Worm (Caenorhabditis elegans): Measurements from ENCODE around the gene dpr-1.

dpr-1 gene

DNA sequence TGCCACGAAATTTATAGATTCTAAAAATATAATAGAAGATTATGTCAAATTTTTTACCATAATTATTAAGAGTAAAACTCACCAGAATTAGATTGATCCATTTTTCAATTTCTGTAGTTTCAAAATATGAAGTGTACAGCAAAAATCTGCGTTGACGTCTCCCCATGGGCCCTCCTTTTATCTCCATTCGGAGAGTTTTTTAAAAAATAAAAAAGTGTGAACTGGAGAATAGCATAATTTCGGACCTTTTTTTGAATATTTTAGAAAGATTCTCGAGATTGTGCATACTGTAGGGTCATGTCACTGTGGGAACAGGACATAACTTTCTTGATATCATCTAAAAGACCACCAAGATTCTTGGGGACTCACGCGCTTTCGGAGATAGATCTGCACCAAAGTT, at the start of gene dpr-1:
dpr-1 (minus strand) TSS at position 101 of the 400 bp plus-strand sequence.
- TF ChIP-seq B0310.2 (tag; optimal IDR thresholded peaks at IDR 0.05): no peak
- TF ChIP-seq ets-7 (tag; optimal IDR thresholded peaks at IDR 0.05): no peak
- no peak for TF ChIP-seq tbx-11 (GFP tag; IDR thresholded peaks at IDR 0.05)
- no peak for TF ChIP-seq pes-1 (GFP tag; IDR thresholded peaks at IDR 0.05)
- TF ChIP-seq sea-1 (GFP tag; conservative IDR thresholded peaks at IDR 0.05): no peak
- TF ChIP-seq F13C5.2 (tag; optimal IDR thresholded peaks at IDR 0.05): no peak
- no peak for TF ChIP-seq hmg-4 (GFP tag; optimal IDR thresholded peaks at IDR 0.05)
- TF ChIP-seq flt-1 (GFP tag; IDR thresholded peaks at IDR 0.05): no peak
- TF ChIP-seq scrt-1 (GFP tag; IDR thresholded peaks at IDR 0.05): no peak
- TF ChIP-seq tra-4 (tag; optimal IDR thresholded peaks at IDR 0.05): no peak
- no peak for TF ChIP-seq ceh-36 (tag; optimal IDR thresholded peaks at IDR 0.05)
- TF ChIP-seq hnd-1 (tag; optimal IDR thresholded peaks at IDR 0.05): no peak
- no peak for TF ChIP-seq hmbx-1 (tag; optimal IDR thresholded peaks at IDR 0.05)
- TF ChIP-seq ceh-13 (GFP tag; optimal IDR thresholded peaks at IDR 0.05): no peak

- TF ChIP-seq aly-1 (tag; optimal IDR thresholded peaks at IDR 0.05) (no peak), ets-7 (tag; optimal IDR thresholded peaks at IDR 0.05) (no peak), scrt-1 (GFP tag; IDR thresholded peaks at IDR 0.05) (no peak), hmg-4 (GFP tag; optimal IDR thresholded peaks at IDR 0.05) (no peak), ceh-13 (GFP tag; optimal IDR thresholded peaks at IDR 0.05) (no peak), flt-1 (GFP tag; IDR thresholded peaks at IDR 0.05) (no peak), tbx-11 (GFP tag; IDR thresholded peaks at IDR 0.05) (no peak), sea-1 (GFP tag; conservative IDR thresholded peaks at IDR 0.05) (no peak), B0310.2 (tag; optimal IDR thresholded peaks at IDR 0.05) (no peak), F13C5.2 (tag; optimal IDR thresholded peaks at IDR 0.05) (no peak), pes-1 (GFP tag; IDR thresholded peaks at IDR 0.05) (no peak), tbx-37 (GFP tag; conservative IDR thresholded peaks at IDR 0.05) (no peak), ama-1 (optimal IDR thresholded peaks at IDR 0.05) (no peak), hnd-1 (tag; optimal IDR thresholded peaks at IDR 0.05) (no peak), tra-4 (tag; optimal IDR thresholded peaks at IDR 0.05) (no peak), hmbx-1 (tag; optimal IDR thresholded peaks at IDR 0.05) (no peak)
Measured at ce11 chrV:13986823-13987222, 44.8 kb upstream of the dpr-1 start.

- TF ChIP-seq pes-1 (GFP tag; IDR thresholded peaks at IDR 0.05) (no peak), ama-1 (optimal IDR thresholded peaks at IDR 0.05) (no peak), F13C5.2 (tag; optimal IDR thresholded peaks at IDR 0.05) (no peak), hmbx-1 (tag; optimal IDR thresholded peaks at IDR 0.05) (no peak), hnd-1 (tag; optimal IDR thresholded peaks at IDR 0.05) (no peak), ceh-36 (tag; optimal IDR thresholded peaks at IDR 0.05) (no peak), scrt-1 (GFP tag; IDR thresholded peaks at IDR 0.05) (no peak), aly-1 (tag; optimal IDR thresholded peaks at IDR 0.05) (no peak), ceh-13 (GFP tag; optimal IDR thresholded peaks at IDR 0.05) (no peak), hmg-4 (GFP tag; optimal IDR thresholded peaks at IDR 0.05) (no peak), tra-4 (tag; optimal IDR thresholded peaks at IDR 0.05) (no peak), B0310.2 (tag; optimal IDR thresholded peaks at IDR 0.05) (no peak), ets-7 (tag; optimal IDR thresholded peaks at IDR 0.05) (no peak), flt-1 (GFP tag; IDR thresholded peaks at IDR 0.05) (no peak), tbx-11 (GFP tag; IDR thresholded peaks at IDR 0.05) (no peak), tbx-37 (GFP tag; conservative IDR thresholded peaks at IDR 0.05) (no peak), sea-1 (GFP tag; conservative IDR thresholded peaks at IDR 0.05) (no peak)
Measured at ce11 chrV:13984828-13985227, 42.8 kb upstream of the dpr-1 start, which contains the start of gene end-1. TSS of gene end-1 (plus strand) at chrV:13985128.

ce11 chrV:13981677-13982076, 39.7 kb upstream of the dpr-1 start:
- no peak for TF ChIP-seq tbx-11 (GFP tag; IDR thresholded peaks at IDR 0.05)
- no peak for TF ChIP-seq hmbx-1 (tag; optimal IDR thresholded peaks at IDR 0.05)
- TF ChIP-seq ets-7 (tag; optimal IDR thresholded peaks at IDR 0.05): no peak
- TF ChIP-seq B0310.2 (tag; optimal IDR thresholded peaks at IDR 0.05): no peak
- TF ChIP-seq pes-1 (GFP tag; IDR thresholded peaks at IDR 0.05): no peak
- no peak for TF ChIP-seq hmg-4 (GFP tag; optimal IDR thresholded peaks at IDR 0.05)
- no peak for TF ChIP-seq ceh-13 (GFP tag; optimal IDR thresholded peaks at IDR 0.05)
- no peak for TF ChIP-seq sea-1 (GFP tag; conservative IDR thresholded peaks at IDR 0.05)
- no peak for TF ChIP-seq tbx-37 (GFP tag; conservative IDR thresholded peaks at IDR 0.05)
- TF ChIP-seq aly-1 (tag; optimal IDR thresholded peaks at IDR 0.05): no peak

- no peak for TF ChIP-seq hnd-1 (tag; optimal IDR thresholded peaks at IDR 0.05)
Measured at ce11 chrV:13980807-13981206, 38.8 kb upstream of the dpr-1 start, which contains the start of gene eol-1. TSS of gene eol-1 (minus strand) at chrV:13980907.

DNA sequence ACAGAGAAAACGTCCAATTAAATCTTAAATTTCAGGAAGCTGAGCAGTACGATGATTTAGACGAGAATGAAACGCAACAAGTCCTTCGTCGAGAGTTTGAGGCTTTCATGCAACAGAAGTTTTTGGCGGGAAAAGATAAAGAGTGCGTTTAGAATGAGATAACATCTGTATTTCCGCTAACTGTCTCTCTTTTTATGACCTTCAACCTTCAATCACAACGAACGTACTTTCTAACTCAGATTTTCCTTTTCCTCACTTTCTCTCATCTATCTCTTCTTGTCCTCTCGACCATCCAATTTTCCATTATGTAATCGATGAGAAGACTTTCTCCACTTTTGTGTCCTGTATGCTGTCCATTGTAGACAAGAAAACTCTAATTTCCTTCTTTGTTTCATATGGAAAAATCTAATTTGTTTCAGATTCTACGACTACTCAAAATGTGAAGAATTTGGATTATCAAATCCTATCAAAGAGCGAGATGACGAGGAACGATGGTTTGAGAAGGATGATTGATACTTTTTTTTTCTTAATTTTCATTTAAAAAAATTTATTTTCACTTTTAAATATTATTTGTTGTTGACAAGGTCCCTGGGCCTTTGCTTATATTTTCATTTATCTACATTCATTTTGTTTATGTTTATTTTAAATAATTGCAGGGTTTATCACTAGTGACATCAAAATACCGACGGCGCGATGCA, 21.4 kb upstream of the dpr-1 start, which contains the start of gene sao-1:
sao-1 (plus strand) TSS at position 648 of the 698 bp plus-strand sequence.
- no peak for TF ChIP-seq sea-1 (GFP tag; conservative IDR thresholded peaks at IDR 0.05)
- no peak for TF ChIP-seq aly-1 (tag; optimal IDR thresholded peaks at IDR 0.05)
- no peak for TF ChIP-seq pes-1 (GFP tag; IDR thresholded peaks at IDR 0.05)

ce11 chrV:13961927-13962419, 20.0 kb upstream of the dpr-1 start, which contains the start of the genes algn-13 and R10D12.13:
TSS of gene algn-13 (minus strand) at chrV:13961977.
TSS of gene R10D12.13 (plus strand) at chrV:13962417.
- TF ChIP-seq B0310.2 (tag; optimal IDR thresholded peaks at IDR 0.05) (peak; percentile 48), ceh-36 (tag; optimal IDR thresholded peaks at IDR 0.05) (peak; percentile 60), ama-1 (optimal IDR thresholded peaks at IDR 0.05) (no peak), tra-4 (tag; optimal IDR thresholded peaks at IDR 0.05) (peak; percentile 42), sea-1 (GFP tag; conservative IDR thresholded peaks at IDR 0.05) (peak; percentile 83), flt-1 (GFP tag; IDR thresholded peaks at IDR 0.05) (peak; percentile 73), hmg-4 (GFP tag; optimal IDR thresholded peaks at IDR 0.05) (peak; percentile 77), hmbx-1 (tag; optimal IDR thresholded peaks at IDR 0.05) (peak; percentile 47), tbx-37 (GFP tag; conservative IDR thresholded peaks at IDR 0.05) (peak; percentile 73; the same call in 1 of the 2 replicates), hnd-1 (tag; optimal IDR thresholded peaks at IDR 0.05) (peak; percentile 62), tbx-11 (GFP tag; IDR thresholded peaks at IDR 0.05) (peak; percentile 80; the same call in 1 of the 2 replicates), scrt-1 (GFP tag; IDR thresholded peaks at IDR 0.05) (peak; percentile 77), pes-1 (GFP tag; IDR thresholded peaks at IDR 0.05) (peak; percentile 89), F13C5.2 (tag; optimal IDR thresholded peaks at IDR 0.05) (peak; percentile 85), aly-1 (tag; optimal IDR thresholded peaks at IDR 0.05) (peak; percentile 57), ets-7 (tag; optimal IDR thresholded peaks at IDR 0.05) (peak; percentile 69), ceh-13 (GFP tag; optimal IDR thresholded peaks at IDR 0.05) (peak; percentile 50)

Measured in whole organism, early embryonic.